Worm (Caenorhabditis elegans) whole organism, midembryonic: ENCODE data around the gene frh-1.

Experiments used
- flt-1 ChIP-seq: fragments of 200-800 bp; sonication (Bioruptor generic); IDR thresholded peaks from 2 replicates; pipeline ENCODE4 v1.3.6; 2022; ENCODE audit warnings: missing genetic modification characterization, missing compliant biosample characterization
- klf-2 ChIP-seq: fragments of 200-800 bp; sonication (Bioruptor generic); conservative IDR thresholded peaks from 2 replicates; pipeline ENCODE4 v1.3.6; 2022; ENCODE audit warnings: missing genetic modification reagents, missing genetic modification characterization, missing compliant biosample characterization
- med-1 ChIP-seq: sonication (generic microtip); optimal IDR thresholded peaks from 2 replicates; lab custom pipeline; 2017; ENCODE audit warnings: missing genetic modification characterization, mild to moderate bottlenecking, missing compliant biosample characterization, antibody characterized with exemption, missing genetic modification reagents; ENCODE audit not compliant: insufficient read depth
- tab-1 ChIP-seq: fragments of 200-800 bp; sonication (Bioruptor generic); IDR thresholded peaks from 2 replicates; pipeline ENCODE4 v1.3.6; 2022; ENCODE audit warnings: missing genetic modification characterization, missing compliant biosample characterization

DNA sequence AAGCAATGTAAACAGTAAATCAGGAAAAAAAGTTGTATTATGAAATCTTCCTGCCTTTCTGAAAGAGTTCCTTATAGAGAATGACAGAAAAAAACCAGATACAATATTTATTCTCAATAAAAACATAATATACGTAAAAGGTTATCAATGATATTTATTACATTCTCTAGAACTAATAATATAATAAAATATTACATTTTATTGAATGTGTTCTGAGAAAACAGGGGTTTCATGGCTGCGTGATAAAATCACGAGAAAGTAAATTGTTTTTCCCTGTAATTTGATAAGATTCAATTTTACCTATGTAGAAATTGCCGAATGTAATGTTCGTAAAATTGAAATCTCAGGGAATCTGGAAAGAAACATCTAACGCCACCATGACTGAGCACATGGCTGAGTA is 47.7 kb downstream of the frh-1 start:
- TF ChIP-seq med-1 (GFP tag; lab: Kevin White, UChicago) (no peak), tab-1 (GFP tag; lab: Robert Waterston, UW) (no peak), flt-1 (GFP tag; lab: Robert Waterston, UW) (no peak), klf-2 (GFP tag; lab: Robert Waterston, UW) (no peak)
